Worm (Caenorhabditis elegans): Measurements from ENCODE around the gene ins-39.
A peak's percentile ranks its signal among the peaks of the same experiment; 100 is the strongest.

The ins-39 gene

DNA sequence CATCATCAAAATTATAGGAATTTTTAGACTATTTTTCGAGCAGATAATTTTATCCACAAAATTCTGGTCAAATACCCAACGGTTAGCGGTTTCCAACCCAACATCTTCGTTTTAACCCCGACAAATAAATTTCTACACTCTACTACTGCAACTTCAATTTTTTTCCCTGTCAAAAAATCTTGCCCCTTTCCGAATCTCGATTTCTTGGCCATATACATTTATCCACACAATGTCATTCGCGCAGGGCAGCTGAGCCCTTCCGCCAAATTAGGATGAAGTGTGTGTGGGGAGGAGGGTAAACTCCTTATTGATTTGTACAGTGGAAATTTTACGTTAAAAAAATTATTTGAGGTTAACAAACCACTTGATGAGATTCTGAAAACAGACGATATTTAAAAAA, 597 bp upstream of the ins-39 start:
- TF ChIP-seq dao-5 (tag; optimal IDR thresholded peaks at IDR 0.05) (peak; percentile 86), him-1 (tag; optimal IDR thresholded peaks at IDR 0.05) (peak; percentile 98), W03F9.2 (tag; optimal IDR thresholded peaks at IDR 0.05) (peak; percentile 96)

DNA sequence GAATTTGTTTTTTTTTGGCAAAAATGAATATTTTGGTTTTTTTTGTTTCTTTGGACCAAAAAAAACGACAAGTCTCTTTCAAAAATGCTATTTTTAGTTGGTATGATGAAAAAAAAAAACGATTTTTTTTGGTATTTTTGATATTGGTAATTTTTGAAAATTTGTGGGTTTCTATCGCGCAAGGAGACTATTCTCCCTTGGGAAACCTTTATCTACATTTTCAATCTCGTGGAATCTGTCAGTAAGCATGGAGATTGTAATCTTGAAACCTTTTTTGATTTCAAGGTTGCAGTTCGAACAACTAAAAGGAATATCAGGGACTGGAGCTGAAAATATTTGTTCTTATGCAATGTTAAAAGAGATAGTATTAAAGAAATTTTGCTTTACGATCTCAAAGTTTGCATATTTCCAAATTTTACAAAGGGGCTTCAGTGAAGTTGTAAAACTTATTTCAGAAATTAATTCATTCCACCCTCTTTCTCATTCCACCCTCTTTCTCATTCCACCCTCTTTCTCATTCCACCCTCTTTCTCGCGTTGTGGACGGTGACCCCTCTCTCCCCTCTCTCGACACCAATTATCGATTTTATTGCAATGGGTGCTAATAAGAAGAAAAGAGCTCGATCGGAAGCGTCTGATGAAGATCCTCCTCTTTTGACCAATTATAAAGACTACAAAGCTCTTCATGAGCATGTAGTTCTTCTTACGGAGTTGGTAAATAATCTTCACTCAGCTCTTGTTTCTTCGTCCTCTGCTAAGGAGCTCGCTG, 5.1 kb downstream of the ins-39 start:
- TF ChIP-seq dao-5 (tag; optimal IDR thresholded peaks at IDR 0.05) (no peak), him-1 (tag; optimal IDR thresholded peaks at IDR 0.05) (no peak), W03F9.2 (tag; optimal IDR thresholded peaks at IDR 0.05) (no peak)

ce11 chrX:1337834-1338233, 6.4 kb downstream of the ins-39 start:
- TF ChIP-seq dao-5 (tag; optimal IDR thresholded peaks at IDR 0.05) (no peak), him-1 (tag; optimal IDR thresholded peaks at IDR 0.05) (no peak), W03F9.2 (tag; optimal IDR thresholded peaks at IDR 0.05) (no peak)

- TF ChIP-seq him-1 (tag; optimal IDR thresholded peaks at IDR 0.05) (no peak), W03F9.2 (tag; optimal IDR thresholded peaks at IDR 0.05) (no peak)
Observed at ce11 chrX:1337009-1337408, 7.2 kb downstream of the ins-39 start, which contains the start of gene ttr-37. ttr-37 (minus strand) TSS chrX:1337175.

- TF ChIP-seq W03F9.2 (tag; optimal IDR thresholded peaks at IDR 0.05) (no peak), dao-5 (tag; optimal IDR thresholded peaks at IDR 0.05) (no peak), him-1 (tag; optimal IDR thresholded peaks at IDR 0.05) (no peak)
Observed at ce11 chrX:1329847-1330246, 14.4 kb downstream of the ins-39 start, which contains the start of gene F21E9.2. F21E9.2 (minus strand) TSS chrX:1329947.

DNA sequence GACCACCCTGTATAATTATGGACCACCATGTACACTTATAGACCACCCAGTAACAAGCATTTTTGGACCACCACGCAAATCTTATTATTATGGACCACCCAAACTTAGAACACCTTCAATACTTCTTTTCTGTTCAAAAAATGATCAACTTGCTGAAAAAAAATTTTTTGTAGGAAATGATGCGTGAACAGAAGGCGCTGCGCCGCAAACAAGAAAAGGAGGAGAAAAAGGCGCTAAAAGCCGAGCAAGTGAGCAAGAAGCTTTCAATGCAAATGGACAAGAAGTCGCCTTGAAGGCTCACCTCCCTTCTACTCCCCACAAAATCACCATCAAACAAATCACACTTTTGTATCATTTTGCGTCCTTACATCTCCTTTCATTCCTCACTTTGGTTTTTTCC, 17.0 kb downstream of the ins-39 start:
- TF ChIP-seq W03F9.2 (tag; optimal IDR thresholded peaks at IDR 0.05) (no peak), dao-5 (tag; optimal IDR thresholded peaks at IDR 0.05) (no peak), him-1 (tag; optimal IDR thresholded peaks at IDR 0.05) (no peak)

ce11 chrX:1322997-1323396, 21.2 kb downstream of the ins-39 start:
- TF ChIP-seq W03F9.2 (tag; optimal IDR thresholded peaks at IDR 0.05) (peak; percentile 51), him-1 (tag; optimal IDR thresholded peaks at IDR 0.05) (peak; percentile 61), dao-5 (tag; optimal IDR thresholded peaks at IDR 0.05) (no peak)

- no peak for TF ChIP-seq him-1 (tag; optimal IDR thresholded peaks at IDR 0.05)
- TF ChIP-seq W03F9.2 (tag; optimal IDR thresholded peaks at IDR 0.05) = no peak
- no peak for TF ChIP-seq dao-5 (tag; optimal IDR thresholded peaks at IDR 0.05)
Observed at ce11 chrX:1321044-1321443, 23.2 kb downstream of the ins-39 start, which contains the start of gene pdk-1. pdk-1 (plus strand) TSS chrX:1321344.

ce11 chrX:1319708-1320107, 24.5 kb downstream of the ins-39 start:
- TF ChIP-seq him-1 (tag; optimal IDR thresholded peaks at IDR 0.05) (no peak), dao-5 (tag; optimal IDR thresholded peaks at IDR 0.05) (no peak), W03F9.2 (tag; optimal IDR thresholded peaks at IDR 0.05) (no peak)

DNA sequence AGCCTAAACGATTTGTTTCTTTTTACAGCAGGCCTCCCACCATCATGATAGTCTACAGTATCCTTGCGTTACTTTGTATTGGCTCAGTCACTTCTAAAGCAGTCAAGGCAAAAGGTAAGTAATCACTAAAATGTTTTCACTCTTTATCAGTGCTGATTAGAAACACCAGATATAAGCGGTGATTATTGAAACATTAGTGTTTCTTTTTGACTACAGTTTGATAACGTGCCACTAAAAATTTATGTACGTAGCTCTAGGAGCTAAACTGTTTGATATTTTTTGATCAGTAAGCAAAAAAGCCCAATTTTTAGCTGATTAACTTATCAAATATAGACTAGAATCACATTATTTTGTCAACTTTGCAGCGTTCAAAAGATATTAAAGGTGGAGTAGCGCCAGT, 32.6 kb downstream of the ins-39 start:
- TF ChIP-seq dao-5 (tag; optimal IDR thresholded peaks at IDR 0.05) (no peak), him-1 (tag; optimal IDR thresholded peaks at IDR 0.05) (no peak), W03F9.2 (tag; optimal IDR thresholded peaks at IDR 0.05) (no peak)

DNA sequence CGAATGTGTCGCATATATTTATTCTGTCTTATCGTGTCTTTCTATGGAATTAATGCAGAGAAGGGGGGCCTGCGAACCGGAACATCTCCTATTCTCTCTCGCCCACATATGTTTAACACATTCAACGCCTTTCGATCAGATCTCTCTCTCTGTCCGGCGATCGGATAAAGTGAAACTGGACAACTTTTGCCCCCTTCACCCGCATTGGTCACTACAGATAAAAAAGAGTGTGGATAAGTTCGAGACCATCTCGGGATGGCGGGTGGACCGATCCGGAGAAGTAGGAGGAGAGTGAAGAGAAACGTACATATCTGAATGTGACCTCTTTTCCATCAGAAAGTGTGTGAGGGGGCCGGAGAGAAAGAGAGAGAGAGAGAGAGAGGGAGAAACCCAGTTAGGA, 33.1 kb downstream of the ins-39 start, which contains the start of gene H42K12.3:
Gene H42K12.3, plus strand, starts transcription at position 308 of the 400 bp plus-strand sequence.
- no peak for TF ChIP-seq dao-5 (tag; optimal IDR thresholded peaks at IDR 0.05)
- TF ChIP-seq W03F9.2 (tag; optimal IDR thresholded peaks at IDR 0.05) = no peak
- TF ChIP-seq him-1 (tag; optimal IDR thresholded peaks at IDR 0.05) = no peak

- TF ChIP-seq him-1 (tag; optimal IDR thresholded peaks at IDR 0.05) = no peak
- TF ChIP-seq W03F9.2 (tag; optimal IDR thresholded peaks at IDR 0.05) = no peak
- no peak for TF ChIP-seq dao-5 (tag; optimal IDR thresholded peaks at IDR 0.05)
Observed at ce11 chrX:1309446-1309845, 34.8 kb downstream of the ins-39 start.

ce11 chrX:1302267-1302666, 42.0 kb downstream of the ins-39 start:
- TF ChIP-seq dao-5 (tag; optimal IDR thresholded peaks at IDR 0.05) (no peak), W03F9.2 (tag; optimal IDR thresholded peaks at IDR 0.05) (peak; percentile 48), him-1 (tag; optimal IDR thresholded peaks at IDR 0.05) (peak; percentile 52)

- TF ChIP-seq him-1 (tag; optimal IDR thresholded peaks at IDR 0.05) (no peak), dao-5 (tag; optimal IDR thresholded peaks at IDR 0.05) (no peak), W03F9.2 (tag; optimal IDR thresholded peaks at IDR 0.05) (no peak)
Observed at ce11 chrX:1299849-1300248, 44.4 kb downstream of the ins-39 start, which contains the start of gene inso-1. inso-1 (plus strand) TSS chrX:1300149.

DNA sequence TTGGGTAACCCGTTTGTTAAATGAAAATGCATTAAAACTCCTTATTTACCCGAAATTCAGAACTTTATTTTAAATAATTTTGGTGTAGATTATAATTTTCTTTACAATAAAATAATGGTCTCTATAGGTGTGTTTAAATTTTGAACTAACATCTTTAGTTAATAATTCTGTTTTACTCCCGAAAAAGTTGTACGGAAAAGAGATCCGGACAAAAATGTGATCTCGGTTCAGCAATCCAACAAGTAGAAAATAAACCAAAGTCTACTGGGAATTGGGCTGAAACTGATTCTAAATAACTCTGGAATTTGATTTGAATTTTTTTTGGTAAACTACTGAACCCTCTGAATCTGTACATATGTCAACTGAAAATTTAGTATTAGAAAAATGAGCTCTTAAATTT, 48.5 kb downstream of the ins-39 start:
- no peak for TF ChIP-seq W03F9.2 (tag; optimal IDR thresholded peaks at IDR 0.05)
